Worm (Caenorhabditis elegans) whole organism, young adult: ENCODE data around the gene msp-59.
A peak's percentile ranks its signal among the peaks of the same experiment; 100 is the strongest.

Experiments used
- B0019.2 ChIP-seq: fragments of 200-800 bp; sonication (Bioruptor generic); conservative IDR thresholded peaks from 2 replicates; pipeline ENCODE4 v1.3.6; 2022; ENCODE audit warnings: missing genetic modification reagents, missing genetic modification characterization, missing compliant biosample characterization
- B0261.1 ChIP-seq: sonication (generic microtip); optimal IDR thresholded peaks from 2 replicates; lab custom pipeline; 2016; ENCODE audit warnings: mild to moderate bottlenecking, missing genetic modification characterization, moderate library complexity, missing compliant biosample characterization
- B0336.3 ChIP-seq: fragments of 200-800 bp; sonication (Bioruptor generic); IDR thresholded peaks from 2 replicates; pipeline ENCODE4 v1.3.6; 2022; ENCODE audit warnings: missing genetic modification characterization, missing compliant biosample characterization
- D2030.7 ChIP-seq: fragments of 200-800 bp; sonication (Bioruptor generic); IDR thresholded peaks from 2 replicates; pipeline ENCODE4 v1.3.6; 2022; ENCODE audit warnings: missing genetic modification reagents, missing genetic modification characterization, missing compliant biosample characterization
- F33H1.4 ChIP-seq: fragments of 200-800 bp; sonication (Bioruptor generic); IDR thresholded peaks from 2 replicates; pipeline ENCODE4 v1.3.6; 2022; ENCODE audit warnings: missing genetic modification reagents, missing genetic modification characterization, missing compliant biosample characterization
- F57C9.4 ChIP-seq: sonication (generic microtip); optimal IDR thresholded peaks from 2 replicates; lab custom pipeline; 2017; ENCODE audit warnings: mild to moderate bottlenecking, missing genetic modification characterization, missing compliant biosample characterization
- K11D2.4 ChIP-seq: fragments of 200-800 bp; sonication (Bioruptor generic); IDR thresholded peaks from 2 replicates; pipeline ENCODE4 v1.3.6; 2022; ENCODE audit warnings: missing genetic modification reagents, missing genetic modification characterization, missing compliant biosample characterization
- Y53G8AR.9 ChIP-seq: fragments of 200-800 bp; sonication (Bioruptor generic); conservative IDR thresholded peaks from 2 replicates; pipeline ENCODE4 v1.3.6; 2022; ENCODE audit warnings: missing genetic modification reagents, missing genetic modification characterization, missing compliant biosample characterization
- Y56A3A.18 ChIP-seq: fragments of 200-800 bp; sonication (Bioruptor generic); IDR thresholded peaks from 2 replicates; pipeline ENCODE4 v1.3.6; 2022; ENCODE audit warnings: missing genetic modification reagents, missing genetic modification characterization, missing compliant biosample characterization
- Y79H2A.3 ChIP-seq: fragments of 200-800 bp; sonication (Bioruptor generic); conservative IDR thresholded peaks from 2 replicates; pipeline ENCODE4 v1.3.6; 2022; ENCODE audit warnings: missing genetic modification reagents, missing genetic modification characterization, missing compliant biosample characterization
- akir-1 ChIP-seq: fragments of 200-800 bp; sonication (Bioruptor generic); optimal IDR thresholded peaks from 2 replicates; lab custom pipeline; 2018; ENCODE audit warnings: mild to moderate bottlenecking, missing genetic modification characterization, moderate library complexity, missing compliant biosample characterization
- ama-1 ChIP-seq, 3 experiments: fragments of 150-350 bp in 1 of 3; sonication (generic microtip) in 2 of 3; optimal IDR thresholded peaks; 2 replicates each; lab custom pipeline; 2014 to 2018; ENCODE audit warnings: missing biosample characterization in 2 of 3, missing genetic modification characterization in 2 of 3, missing genetic modification reagents in 2 of 3
- attf-5 ChIP-seq: fragments of 200-800 bp; sonication (Bioruptor generic); optimal IDR thresholded peaks from 2 replicates; lab custom pipeline; 2018; ENCODE audit warnings: mild to moderate bottlenecking, missing genetic modification characterization, missing compliant biosample characterization
- attf-6 ChIP-seq: fragments of 200-800 bp; sonication (Bioruptor generic); IDR thresholded peaks from 2 replicates; pipeline ENCODE4 v1.3.6; 2022; ENCODE audit warnings: missing genetic modification reagents, missing genetic modification characterization, missing compliant biosample characterization
- ceh-40 ChIP-seq: fragments of 200-800 bp; sonication (Bioruptor generic); IDR thresholded peaks from 2 replicates; pipeline ENCODE4 v1.3.6; 2022; ENCODE audit warnings: missing genetic modification characterization, missing compliant biosample characterization
- ceh-58 ChIP-seq: fragments of 200-800 bp; sonication (Bioruptor generic); IDR thresholded peaks from 2 replicates; pipeline ENCODE4 v1.3.6; 2022; ENCODE audit warnings: missing genetic modification characterization, missing compliant biosample characterization
- die-1 ChIP-seq: sonication (generic microtip); optimal IDR thresholded peaks from 2 replicates; lab custom pipeline; 2016; ENCODE audit warnings: missing genotype, mild to moderate bottlenecking, missing genetic modification characterization, missing compliant biosample characterization
- dox-1 ChIP-seq: fragments of 200-800 bp; sonication (Bioruptor generic); IDR thresholded peaks from 2 replicates; pipeline ENCODE4 v1.3.6; 2022; ENCODE audit warnings: missing genetic modification reagents, missing genetic modification characterization, missing compliant biosample characterization
- efl-1 ChIP-seq: fragments of 150-350 bp; optimal IDR thresholded peaks from 2 replicates; lab custom pipeline; 2014; ENCODE audit warnings: missing biosample characterization, missing genetic modification reagents, missing genetic modification characterization
- fkh-3 ChIP-seq: sonication (generic microtip); optimal IDR thresholded peaks from 2 replicates; lab custom pipeline; 2016; ENCODE audit warnings: mild to moderate bottlenecking, missing genetic modification characterization, missing compliant biosample characterization
- him-1 ChIP-seq: sonication (generic microtip); optimal IDR thresholded peaks from 2 replicates; lab custom pipeline; 2016; ENCODE audit warnings: missing genotype, missing genetic modification reagents, missing genetic modification characterization, missing compliant biosample characterization
- let-526 ChIP-seq: fragments of 200-800 bp; sonication (Bioruptor generic); IDR thresholded peaks from 2 replicates; pipeline ENCODE4 v1.3.6; 2022; ENCODE audit warnings: missing genetic modification reagents, missing genetic modification characterization, missing compliant biosample characterization
- lin-40 ChIP-seq: sonication (generic microtip); optimal IDR thresholded peaks from 2 replicates; lab custom pipeline; 2016; ENCODE audit warnings: missing genetic modification characterization, mild to moderate bottlenecking, missing compliant biosample characterization, missing genotype, missing genetic modification reagents
- lsy-27 ChIP-seq: sonication (generic microtip); optimal IDR thresholded peaks from 2 replicates; lab custom pipeline; 2017; ENCODE audit warnings: missing genetic modification characterization, mild to moderate bottlenecking, missing compliant biosample characterization, antibody characterized with exemption, missing genotype, borderline replicate concordance; ENCODE audit not compliant: insufficient read depth
- madf-3 ChIP-seq: fragments of 200-800 bp; sonication (Bioruptor generic); IDR thresholded peaks from 2 replicates; pipeline ENCODE4 v1.3.6; 2022; ENCODE audit warnings: missing genetic modification reagents, missing genetic modification characterization, missing compliant biosample characterization
- nfya-2 ChIP-seq: fragments of 200-800 bp; sonication (Bioruptor generic); IDR thresholded peaks from 2 replicates; pipeline ENCODE4 v1.3.6; 2022; ENCODE audit warnings: missing genetic modification reagents, missing genetic modification characterization, missing compliant biosample characterization
- nfyb-1 ChIP-seq: fragments of 200-800 bp; sonication (Bioruptor generic); IDR thresholded peaks from 2 replicates; pipeline ENCODE4 v1.3.6; 2022; ENCODE audit warnings: missing genetic modification reagents, missing genetic modification characterization, missing compliant biosample characterization
- nhr-120 ChIP-seq: fragments of 200-800 bp; sonication (Bioruptor generic); IDR thresholded peaks from 2 replicates; pipeline ENCODE4 v1.3.6; 2022; ENCODE audit warnings: missing genetic modification characterization, missing compliant biosample characterization
- nhr-80 ChIP-seq: sonication (generic microtip); optimal IDR thresholded peaks from 2 replicates; lab custom pipeline; 2016; ENCODE audit warnings: missing genetic modification characterization, missing compliant biosample characterization
- pha-4 ChIP-seq: fragments of 150-350 bp; sonication (generic microtip); optimal IDR thresholded peaks from 2 replicates; lab custom pipeline; 2014; ENCODE audit warnings: missing biosample characterization, missing genetic modification reagents, missing genetic modification characterization
- rcor-1 ChIP-seq: fragments of 200-800 bp; sonication (Bioruptor generic); IDR thresholded peaks from 2 replicates; pipeline ENCODE4 v1.3.6; 2022; ENCODE audit warnings: missing genetic modification reagents, missing genetic modification characterization, missing compliant biosample characterization
- rec-8 ChIP-seq, 2 experiments: sonication (generic microtip); optimal IDR thresholded peaks; 2 replicates each; lab custom pipeline; 2016; ENCODE audit warnings: mild to moderate bottlenecking in 2 of 2, missing genetic modification characterization in 2 of 2, missing genetic modification reagents in 2 of 2, missing genotype in 2 of 2, missing biosample characterization in 1 of 2, missing compliant biosample characterization in 1 of 2, moderate library complexity in 1 of 2
- repo-1 ChIP-seq: sonication (generic microtip); optimal IDR thresholded peaks from 2 replicates; lab custom pipeline; 2017; ENCODE audit warnings: mild to moderate bottlenecking, missing genetic modification characterization, missing compliant biosample characterization
- rpc-1 ChIP-seq, 2 experiments: fragments of 150-350 bp in 1 of 2; sonication (generic microtip) in 1 of 2; optimal IDR thresholded peaks; 2 replicates each; lab custom pipeline; 2014 to 2018; ENCODE audit warnings: missing biosample characterization in 1 of 2, missing genetic modification characterization in 1 of 2, missing genetic modification reagents in 1 of 2, missing genotype in 1 of 2
- sea-2 ChIP-seq: fragments of 200-800 bp; sonication (Bioruptor generic); IDR thresholded peaks from 2 replicates; pipeline ENCODE4 v1.3.6; 2022; ENCODE audit warnings: missing genetic modification characterization, missing compliant biosample characterization
- snpc-1.3 ChIP-seq: sonication (generic microtip); optimal IDR thresholded peaks from 2 replicates; lab custom pipeline; 2017; ENCODE audit warnings: missing genetic modification characterization, mild to moderate bottlenecking, missing compliant biosample characterization, antibody characterized with exemption, moderate library complexity, missing genotype, missing genetic modification reagents; ENCODE audit not compliant: insufficient read depth
- snpc-3.4 ChIP-seq: sonication (generic microtip); optimal IDR thresholded peaks from 2 replicates; lab custom pipeline; 2017; ENCODE audit warnings: missing genetic modification characterization, mild to moderate bottlenecking, missing compliant biosample characterization, antibody characterized with exemption, moderate library complexity, missing genotype, missing genetic modification reagents
- snpc-4 ChIP-seq, 5 experiments: fragments of 150-350 bp in 1 of 5; sonication (generic microtip) in 4 of 5; optimal IDR thresholded peaks; 2 replicates each; lab custom pipeline; 2014 to 2018; ENCODE audit warnings: missing genetic modification characterization in 5 of 5, missing biosample characterization in 3 of 5, antibody characterized with exemption in 2 of 5, mild to moderate bottlenecking in 2 of 5, missing compliant biosample characterization in 2 of 5, missing genotype in 2 of 5, moderate library complexity in 2 of 5, missing genetic modification reagents in 1 of 5
- tbp1 ChIP-seq: fragments of 200-800 bp; sonication (Bioruptor generic); optimal IDR thresholded peaks from 2 replicates; lab custom pipeline; 2018; ENCODE audit warnings: mild to moderate bottlenecking, missing genetic modification characterization, missing compliant biosample characterization
- unc-130 ChIP-seq: sonication (generic microtip); optimal IDR thresholded peaks from 2 replicates; lab custom pipeline; 2016; ENCODE audit warnings: missing genetic modification reagents, missing genetic modification characterization, missing compliant biosample characterization
- xnd-1 ChIP-seq: sonication (generic microtip); optimal IDR thresholded peaks from 2 replicates; lab custom pipeline; 2016; ENCODE audit warnings: missing genotype, missing genetic modification reagents, missing genetic modification characterization, missing compliant biosample characterization
- zim-3 ChIP-seq: sonication (generic microtip); optimal IDR thresholded peaks from 2 replicates; lab custom pipeline; 2017; ENCODE audit warnings: mild to moderate bottlenecking, missing genetic modification characterization, moderate library complexity, missing compliant biosample characterization
- ztf-18 ChIP-seq: sonication (generic microtip); optimal IDR thresholded peaks from 2 replicates; lab custom pipeline; 2016; ENCODE audit warnings: missing genotype, mild to moderate bottlenecking, missing genetic modification characterization, missing compliant biosample characterization
- ztf-26 ChIP-seq: sonication (generic microtip); optimal IDR thresholded peaks from 2 replicates; lab custom pipeline; 2017; ENCODE audit warnings: missing genetic modification characterization, missing compliant biosample characterization
- ztf-3 ChIP-seq: fragments of 200-800 bp; sonication (Bioruptor generic); optimal IDR thresholded peaks from 2 replicates; lab custom pipeline; 2018; ENCODE audit warnings: mild to moderate bottlenecking, missing genetic modification characterization, missing compliant biosample characterization

Gene msp-59

ce11 chrIV:5337649-5338048 lies 24.7 kb upstream of the msp-59 start:
- TF ChIP-seq die-1 (tag; lab: Kevin White, UChicago) (no peak), efl-1 (no peak), attf-5 (GFP tag; lab: Kevin White, UChicago) (no peak), fkh-3 (no peak), ztf-3 (GFP tag; lab: Kevin White, UChicago) (no peak)

ce11 chrIV:5334518-5334917 lies 21.6 kb upstream of the msp-59 start:
- TF ChIP-seq tbp1 = peak; percentile 96
- no peak for TF ChIP-seq sea-2
- TF ChIP-seq B0261.1 (tag; lab: Kevin White, UChicago) = peak; percentile 77
- peak in 1 of 2 experiments; percentile 18 for TF ChIP-seq rec-8 (tag; optimal IDR thresholded peaks at IDR 0.05; lab: Kevin White, UChicago)
- TF ChIP-seq nhr-120 (GFP tag; lab: Robert Waterston, UW) = no peak
- no peak for TF ChIP-seq nfya-2 (GFP tag; lab: Robert Waterston, UW)
- peak; percentile 36 for TF ChIP-seq lsy-27 (tag; lab: Kevin White, UChicago)
- peak; percentile 69; the same call in 1 of the 2 replicates for TF ChIP-seq K11D2.4 (GFP tag; lab: Robert Waterston, UW)
- no peak for TF ChIP-seq ceh-58 (GFP tag; lab: Robert Waterston, UW)
- peak; percentile 78 for TF ChIP-seq rpc-1 (optimal IDR thresholded peaks at IDR 0.05; lab: Kevin White, UChicago)
- TF ChIP-seq rpc-1 (tag; optimal IDR thresholded peaks at IDR 0.05; lab: Kevin White, UChicago) = peak; percentile 85
- TF ChIP-seq attf-5 (GFP tag; lab: Kevin White, UChicago) = peak; percentile 27
- TF ChIP-seq Y53G8AR.9 (GFP tag; lab: Robert Waterston, UW) = no peak
- peak; percentile 60 for TF ChIP-seq die-1 (tag; lab: Kevin White, UChicago)
- peak; percentile 43 for TF ChIP-seq lin-40 (tag; lab: Kevin White, UChicago)
- TF ChIP-seq nhr-80 (tag; lab: Kevin White, UChicago) = peak; percentile 24
- TF ChIP-seq let-526 (GFP tag; lab: Robert Waterston, UW) = peak; percentile 81; the same call in 1 of the 2 replicates
- peak; percentile 53 for TF ChIP-seq him-1 (tag; lab: Kevin White, UChicago)
- peak; percentile 77 for TF ChIP-seq snpc-1.3 (tag; lab: Kevin White, UChicago)
- TF ChIP-seq pha-4 (tag; lab: Kevin White, UChicago) = no peak
- TF ChIP-seq akir-1 = no peak
- peak; percentile 77 for TF ChIP-seq rcor-1 (GFP tag; lab: Robert Waterston, UW)
- TF ChIP-seq ztf-26 = peak; percentile 21
- no peak for TF ChIP-seq ceh-40 (GFP tag; lab: Robert Waterston, UW)
- no peak for TF ChIP-seq D2030.7 (GFP tag; lab: Robert Waterston, UW)
- TF ChIP-seq dox-1 (GFP tag; lab: Robert Waterston, UW) = no peak; the same call in 1 of the 2 replicates
- no peak for TF ChIP-seq zim-3 (tag; lab: Kevin White, UChicago)
- TF ChIP-seq F57C9.4 (tag; lab: Kevin White, UChicago) = no peak
- TF ChIP-seq B0019.2 (GFP tag; lab: Robert Waterston, UW) = no peak
- TF ChIP-seq B0336.3 (GFP tag; lab: Robert Waterston, UW) = no peak
- peak; percentile 17 for TF ChIP-seq F33H1.4 (GFP tag; lab: Robert Waterston, UW)
- no peak for TF ChIP-seq unc-130 (GFP tag; lab: Kevin White, UChicago)
- TF ChIP-seq nfyb-1 (GFP tag; lab: Robert Waterston, UW) = peak; percentile 77
- no peak for TF ChIP-seq ama-1 (optimal IDR thresholded peaks at IDR 0.05; lab: Kevin White, UChicago)
- peak in 1 of 2 experiments; percentile 66 for TF ChIP-seq ama-1 (GFP tag; optimal IDR thresholded peaks at IDR 0.05; lab: Kevin White, UChicago)
- no peak for TF ChIP-seq xnd-1 (tag; lab: Kevin White, UChicago)
- no peak for TF ChIP-seq Y79H2A.3 (GFP tag; lab: Robert Waterston, UW)
- no peak for TF ChIP-seq madf-3 (GFP tag; lab: Robert Waterston, UW)
- TF ChIP-seq Y56A3A.18 (GFP tag; lab: Robert Waterston, UW) = 0 out of 2 replicates have a peak, but pooled peaks have one; percentile 51
- TF ChIP-seq attf-6 (GFP tag; lab: Robert Waterston, UW) = peak; percentile 75
- TF ChIP-seq ztf-18 (tag; lab: Kevin White, UChicago) = peak; percentile 55
- TF ChIP-seq repo-1 (tag; lab: Kevin White, UChicago) = peak; percentile 35
- peak; percentile 24 for TF ChIP-seq snpc-3.4
- peak; percentile 77 for TF ChIP-seq snpc-4 (GFP tag; optimal IDR thresholded peaks at IDR 0.05; lab: Kevin White, UChicago)
- peak; percentile 46 to 93 (median 92) for TF ChIP-seq snpc-4 (tag; optimal IDR thresholded peaks at IDR 0.05; lab: Kevin White, UChicago)
